Fruit fly (Drosophila melanogaster) whole organism, pupa: ENCODE measurements around the gene Sec16.

ENCODE experiments used
- CG14655 ChIP-seq: fragments of 200-800 bp; sonication (Bioruptor generic); optimal IDR thresholded peaks from 3 replicates; lab custom pipeline; 2017; ENCODE audit warnings: mild to moderate bottlenecking, missing biosample characterization, missing genetic modification reagents, missing genetic modification characterization
- CG15710 ChIP-seq: fragments of 200-800 bp; sonication (Bioruptor generic); optimal IDR thresholded peaks from 2 replicates; lab custom pipeline; 2018; ENCODE audit warnings: missing biosample characterization, mild to moderate bottlenecking, missing genetic modification characterization, moderate library complexity
- CG34367 ChIP-seq: fragments of 200-800 bp; sonication (Bioruptor generic); optimal IDR thresholded peaks from 2 replicates; lab custom pipeline; 2018; ENCODE audit warnings: missing biosample characterization, mild to moderate bottlenecking, missing genetic modification characterization
- CG4496 ChIP-seq: fragments of 200-800 bp; sonication (Bioruptor generic); IDR thresholded peaks from 3 replicates; pipeline ENCODE4 v1.3.6; 2022; ENCODE audit warnings: missing biosample characterization, missing genetic modification characterization
- CG8159 ChIP-seq: fragments of 200-800 bp; sonication (Bioruptor generic); optimal IDR thresholded peaks from 3 replicates; lab custom pipeline; 2018; ENCODE audit warnings: missing biosample characterization, mild to moderate bottlenecking, missing genetic modification characterization, moderate library complexity
- CG8301 ChIP-seq: fragments of 200-800 bp; sonication (Bioruptor generic); optimal IDR thresholded peaks from 2 replicates; lab custom pipeline; 2018; ENCODE audit warnings: missing biosample characterization, mild to moderate bottlenecking, missing genetic modification characterization
- CG9948 ChIP-seq: fragments of 200-800 bp; sonication (Bioruptor generic); optimal IDR thresholded peaks from 2 replicates; lab custom pipeline; 2018; ENCODE audit warnings: missing biosample characterization, mild to moderate bottlenecking, missing genetic modification characterization, moderate library complexity
- EcR ChIP-seq: fragments of 200-800 bp; sonication (Bioruptor generic); optimal IDR thresholded peaks from 3 replicates; lab custom pipeline; 2019; ENCODE audit warnings: missing biosample characterization, missing genetic modification characterization, mild to moderate bottlenecking, moderate library complexity, missing genetic modification reagents
- Pif1A ChIP-seq: fragments of 200-800 bp; sonication (Bioruptor generic); optimal IDR thresholded peaks from 3 replicates; lab custom pipeline; 2016; ENCODE audit warnings: missing biosample characterization, missing genetic modification characterization
- Snoo ChIP-seq: fragments of 200-800 bp; sonication (Bioruptor generic); optimal IDR thresholded peaks from 3 replicates; lab custom pipeline; 2017; ENCODE audit warnings: missing biosample characterization, mild to moderate bottlenecking, missing genetic modification characterization, inconsistent platforms
- rn ChIP-seq: fragments of 200-800 bp; sonication (Bioruptor generic); IDR thresholded peaks from 2 replicates; pipeline ENCODE4 v1.3.6; 2022; ENCODE audit warnings: missing biosample characterization, missing genetic modification characterization

DNA sequence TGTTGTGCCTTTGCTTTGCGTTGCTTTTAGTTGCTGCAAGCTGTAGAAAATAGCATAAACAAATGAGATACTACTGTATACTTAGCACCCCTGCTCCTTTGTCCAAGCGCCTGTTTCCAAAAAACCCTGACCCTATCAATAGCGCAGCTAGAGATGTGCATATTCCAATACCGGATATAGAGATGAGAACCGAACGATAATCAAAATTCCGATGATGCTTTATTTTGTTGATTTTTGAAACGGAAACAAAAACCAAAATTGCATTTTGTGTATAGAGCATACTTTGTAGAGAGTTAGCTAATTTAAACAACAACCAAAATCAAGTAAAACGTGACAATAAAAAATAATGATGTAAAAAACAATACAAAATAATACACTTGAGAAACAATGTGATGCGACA lies 49.5 kb downstream of the Sec16 start:
- TF ChIP-seq CG9948 (no peak), EcR (GFP tag; lab: Kevin White, UChicago) (no peak), CG8159 (tag; lab: Kevin White, UChicago) (no peak), CG34367 (tag; lab: Kevin White, UChicago) (no peak), Snoo (no peak), rn (no peak), CG8301 (no peak), Pif1A (GFP tag; lab: Kevin White, UChicago) (no peak), CG4496 (GFP tag; lab: Robert Waterston, UW) (no peak), CG15710 (tag; lab: Kevin White, UChicago) (no peak), CG14655 (GFP tag; lab: Kevin White, UChicago) (no peak)
